Worm (Caenorhabditis elegans) whole organism, L4/young adult: ENCODE data around the gene Y25C1A.13.

Experiments used
- W03F9.2 ChIP-seq: fragments of 150-350 bp; optimal IDR thresholded peaks from 2 replicates; lab custom pipeline; 2014; ENCODE audit warnings: missing biosample characterization, missing genetic modification characterization
- dao-5 ChIP-seq: sonication (generic microtip); optimal IDR thresholded peaks from 2 replicates; lab custom pipeline; 2016; ENCODE audit warnings: missing genotype, missing genetic modification characterization, moderate library complexity, missing compliant biosample characterization
- him-1 ChIP-seq: sonication (generic microtip); optimal IDR thresholded peaks from 2 replicates; lab custom pipeline; 2016; ENCODE audit warnings: missing genotype, missing genetic modification reagents, missing genetic modification characterization, missing compliant biosample characterization

DNA sequence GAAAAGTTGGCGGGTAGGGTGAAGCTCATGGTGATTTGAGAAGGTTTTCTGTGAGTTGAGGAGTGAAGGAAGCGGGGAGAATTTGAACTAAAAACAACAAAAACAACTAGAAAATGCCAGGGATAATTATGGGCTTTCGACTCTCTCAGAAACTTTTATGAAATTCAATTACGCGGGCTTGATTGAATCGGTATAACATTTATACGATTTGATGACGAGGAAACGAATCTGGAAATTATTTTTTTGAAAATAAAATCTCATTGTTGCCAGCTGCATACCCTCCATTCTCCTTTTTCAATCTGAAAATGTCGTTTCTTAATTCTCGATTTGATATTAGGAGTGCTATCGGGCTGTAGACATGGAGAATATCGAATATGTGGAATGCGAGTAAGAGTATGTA is 19.8 kb downstream of the Y25C1A.13 start, which contains the start of gene srg-21:
- no peak for TF ChIP-seq dao-5 (tag; lab: Kevin White, UChicago)
- no peak for TF ChIP-seq him-1
- TF ChIP-seq W03F9.2 (tag; lab: Kevin White, UChicago), result no peak
